Worm (Caenorhabditis elegans): Measurements from ENCODE around the gene sre-45.

The sre-45 gene

ce11 chrII:13491254-13491889, 26.3 kb upstream of the sre-45 start, which contains the start of gene alh-7:
alh-7 (minus strand) TSS chrII:13491786.
- TF ChIP-seq hlh-30 (tag; optimal IDR thresholded peaks at IDR 0.05; ENCODE audit: insufficient read depth) (no peak), ama-1 (optimal IDR thresholded peaks at IDR 0.05) (no peak), ceh-14 (tag; optimal IDR thresholded peaks at IDR 0.05) (no peak), fkh-10 (GFP tag; optimal IDR thresholded peaks at IDR 0.05) (no peak), ztf-16 (tag; optimal IDR thresholded peaks at IDR 0.05) (no peak), ceh-30 (tag; optimal IDR thresholded peaks at IDR 0.05) (no peak), sox-4 (tag; optimal IDR thresholded peaks at IDR 0.05) (no peak)

- TF ChIP-seq ztf-16 (tag; optimal IDR thresholded peaks at IDR 0.05) (no peak), sox-4 (tag; optimal IDR thresholded peaks at IDR 0.05) (no peak), fkh-6 (tag; optimal IDR thresholded peaks at IDR 0.05) (no peak), lim-6 (tag; optimal IDR thresholded peaks at IDR 0.05) (no peak), ceh-2 (tag; optimal IDR thresholded peaks at IDR 0.05) (no peak)
These were observed 24.8 kb upstream of the sre-45 start, which contains the start of gene F45H10.2 for ce11 chrII:13492948-13493347. F45H10.2 (minus strand) TSS chrII:13493048.

ce11 chrII:13494175-13494650, 23.5 kb upstream of the sre-45 start, which contains the start of gene ndua-7:
ndua-7 (minus strand) TSS chrII:13494600.
- TF ChIP-seq fkh-6 (tag; optimal IDR thresholded peaks at IDR 0.05) = no peak
- no peak for TF ChIP-seq unc-3 (GFP tag; conservative IDR thresholded peaks at IDR 0.05)
- TF ChIP-seq unc-3 (tag; optimal IDR thresholded peaks at IDR 0.05) = no peak
- no peak for TF ChIP-seq hlh-30 (tag; optimal IDR thresholded peaks at IDR 0.05; ENCODE audit: insufficient read depth)
- no peak for TF ChIP-seq ceh-48 (tag; optimal IDR thresholded peaks at IDR 0.05)
- TF ChIP-seq ets-4 (tag; optimal IDR thresholded peaks at IDR 0.05) = no peak
- TF ChIP-seq ama-1 (optimal IDR thresholded peaks at IDR 0.05) = no peak
- no peak for TF ChIP-seq C08G9.2 (tag; optimal IDR thresholded peaks at IDR 0.05)
- no peak for TF ChIP-seq ceh-24 (tag; optimal IDR thresholded peaks at IDR 0.05)

- TF ChIP-seq unc-42 (tag; optimal IDR thresholded peaks at IDR 0.05) (peak; percentile 68), nfya-1 (tag; optimal IDR thresholded peaks at IDR 0.05) (peak; percentile 9), ceh-22 (tag; optimal IDR thresholded peaks at IDR 0.05) (no peak), ceh-18 (tag; optimal IDR thresholded peaks at IDR 0.05) (no peak), ztf-16 (tag; optimal IDR thresholded peaks at IDR 0.05) (no peak), che-1 (tag; optimal IDR thresholded peaks at IDR 0.05) (no peak)
These were observed 22.9 kb upstream of the sre-45 start for ce11 chrII:13494762-13495161.

ce11 chrII:13495718-13496117, 22.0 kb upstream of the sre-45 start, which contains the start of gene drr-1:
drr-1 (minus strand) TSS chrII:13495900.
- peak; percentile 58 for TF ChIP-seq elt-2 (tag; optimal IDR thresholded peaks at IDR 0.05)
- TF ChIP-seq syd-9 (tag; optimal IDR thresholded peaks at IDR 0.05) = no peak
- no peak for TF ChIP-seq T23F11.4 (GFP tag; optimal IDR thresholded peaks at IDR 0.05)

- no peak for TF ChIP-seq lin-11 (tag; optimal IDR thresholded peaks at IDR 0.05)
- no peak for TF ChIP-seq ceh-34 (tag; optimal IDR thresholded peaks at IDR 0.05)
- TF ChIP-seq zip-5 (tag; optimal IDR thresholded peaks at IDR 0.05) = no peak
- TF ChIP-seq ceh-18 (tag; optimal IDR thresholded peaks at IDR 0.05) = peak; percentile 56
- TF ChIP-seq unc-55 (GFP tag; optimal IDR thresholded peaks at IDR 0.05) = peak; percentile 98
- no peak for TF ChIP-seq ahr-1 (tag; optimal IDR thresholded peaks at IDR 0.05)
- no peak for TF ChIP-seq sox-2 (GFP tag; IDR thresholded peaks at IDR 0.05)
- no peak for TF ChIP-seq nhr-11 (tag; optimal IDR thresholded peaks at IDR 0.05)
- no peak for TF ChIP-seq ceh-22 (tag; optimal IDR thresholded peaks at IDR 0.05)
- TF ChIP-seq pros-1 (tag; optimal IDR thresholded peaks at IDR 0.05) = no peak
- TF ChIP-seq hlh-15 (tag; optimal IDR thresholded peaks at IDR 0.05) = no peak
- no peak for TF ChIP-seq pha-4 (tag; optimal IDR thresholded peaks at IDR 0.05)
- TF ChIP-seq nfya-1 (tag; optimal IDR thresholded peaks at IDR 0.05) = peak; percentile 10
- no peak for TF ChIP-seq syd-9 (tag; optimal IDR thresholded peaks at IDR 0.05)
- no peak for TF ChIP-seq ceh-31 (tag; optimal IDR thresholded peaks at IDR 0.05)
- no peak for TF ChIP-seq mec-3 (tag; optimal IDR thresholded peaks at IDR 0.05; ENCODE audit: borderline replicate concordance)
- no peak for TF ChIP-seq pat-9 (tag; optimal IDR thresholded peaks at IDR 0.05)
- no peak for TF ChIP-seq ceh-30 (tag; optimal IDR thresholded peaks at IDR 0.05)
- TF ChIP-seq hlh-8 (tag; optimal IDR thresholded peaks at IDR 0.05) = no peak
These were observed 17.1 kb upstream of the sre-45 start for ce11 chrII:13500582-13500981.

Measured in whole organism, late embryonic.